Worm (Caenorhabditis elegans): Measurements from ENCODE around the gene eri-12.

Gene eri-12

ce11 chrIV:12198816-12199215, 42.2 kb downstream of the eri-12 start:
- TF ChIP-seq aly-1 (tag; optimal IDR thresholded peaks at IDR 0.05) (no peak), tbx-11 (GFP tag; IDR thresholded peaks at IDR 0.05) (no peak), B0310.2 (tag; optimal IDR thresholded peaks at IDR 0.05) (no peak), hnd-1 (tag; optimal IDR thresholded peaks at IDR 0.05) (no peak), hmbx-1 (tag; optimal IDR thresholded peaks at IDR 0.05) (no peak), tbx-37 (GFP tag; conservative IDR thresholded peaks at IDR 0.05) (no peak), ceh-13 (GFP tag; optimal IDR thresholded peaks at IDR 0.05) (no peak)

- TF ChIP-seq pes-1 (GFP tag; IDR thresholded peaks at IDR 0.05) (no peak), scrt-1 (GFP tag; IDR thresholded peaks at IDR 0.05) (no peak), hnd-1 (tag; optimal IDR thresholded peaks at IDR 0.05) (no peak), hmg-4 (GFP tag; optimal IDR thresholded peaks at IDR 0.05) (no peak), ama-1 (optimal IDR thresholded peaks at IDR 0.05) (no peak), tra-4 (tag; optimal IDR thresholded peaks at IDR 0.05) (no peak)
Observed at ce11 chrIV:12199538-12200158, 43.0 kb downstream of the eri-12 start.

- TF ChIP-seq scrt-1 (GFP tag; IDR thresholded peaks at IDR 0.05), result no peak
- TF ChIP-seq flt-1 (GFP tag; IDR thresholded peaks at IDR 0.05), result no peak
- no peak for TF ChIP-seq hmg-4 (GFP tag; optimal IDR thresholded peaks at IDR 0.05)
- TF ChIP-seq ceh-36 (tag; optimal IDR thresholded peaks at IDR 0.05), result no peak
- no peak for TF ChIP-seq sea-1 (GFP tag; conservative IDR thresholded peaks at IDR 0.05)
- TF ChIP-seq ceh-13 (GFP tag; optimal IDR thresholded peaks at IDR 0.05), result no peak
- TF ChIP-seq tbx-11 (GFP tag; IDR thresholded peaks at IDR 0.05), result no peak
- no peak for TF ChIP-seq B0310.2 (tag; optimal IDR thresholded peaks at IDR 0.05)
Observed at ce11 chrIV:12200812-12201211, 44.2 kb downstream of the eri-12 start.

ce11 chrIV:12202000-12202399, 45.4 kb downstream of the eri-12 start:
- TF ChIP-seq ceh-13 (GFP tag; optimal IDR thresholded peaks at IDR 0.05), result no peak
- TF ChIP-seq sea-1 (GFP tag; conservative IDR thresholded peaks at IDR 0.05), result no peak
- TF ChIP-seq scrt-1 (GFP tag; IDR thresholded peaks at IDR 0.05), result no peak
- no peak for TF ChIP-seq ceh-36 (tag; optimal IDR thresholded peaks at IDR 0.05)
- no peak for TF ChIP-seq tbx-37 (GFP tag; conservative IDR thresholded peaks at IDR 0.05)
- TF ChIP-seq flt-1 (GFP tag; IDR thresholded peaks at IDR 0.05), result no peak
- TF ChIP-seq tra-4 (tag; optimal IDR thresholded peaks at IDR 0.05), result no peak
- TF ChIP-seq ama-1 (optimal IDR thresholded peaks at IDR 0.05), result no peak
- no peak for TF ChIP-seq aly-1 (tag; optimal IDR thresholded peaks at IDR 0.05)
- no peak for TF ChIP-seq B0310.2 (tag; optimal IDR thresholded peaks at IDR 0.05)
- no peak for TF ChIP-seq hnd-1 (tag; optimal IDR thresholded peaks at IDR 0.05)
- no peak for TF ChIP-seq tbx-11 (GFP tag; IDR thresholded peaks at IDR 0.05)
- TF ChIP-seq ets-7 (tag; optimal IDR thresholded peaks at IDR 0.05), result no peak
- TF ChIP-seq F13C5.2 (tag; optimal IDR thresholded peaks at IDR 0.05), result no peak
- no peak for TF ChIP-seq pes-1 (GFP tag; IDR thresholded peaks at IDR 0.05)

ce11 chrIV:12202949-12203348, 46.3 kb downstream of the eri-12 start, which contains the start of gene F35G2.1:
F35G2.1 (plus strand) TSS chrIV:12203249.
- TF ChIP-seq B0310.2 (tag; optimal IDR thresholded peaks at IDR 0.05), result no peak
- no peak for TF ChIP-seq ceh-13 (GFP tag; optimal IDR thresholded peaks at IDR 0.05)
- no peak for TF ChIP-seq hnd-1 (tag; optimal IDR thresholded peaks at IDR 0.05)
- TF ChIP-seq aly-1 (tag; optimal IDR thresholded peaks at IDR 0.05), result no peak

ce11 chrIV:12203968-12204367, 47.3 kb downstream of the eri-12 start:
- TF ChIP-seq ets-7 (tag; optimal IDR thresholded peaks at IDR 0.05) (no peak), hnd-1 (tag; optimal IDR thresholded peaks at IDR 0.05) (no peak), ceh-13 (GFP tag; optimal IDR thresholded peaks at IDR 0.05) (no peak), scrt-1 (GFP tag; IDR thresholded peaks at IDR 0.05) (no peak), ama-1 (optimal IDR thresholded peaks at IDR 0.05) (no peak), tbx-11 (GFP tag; IDR thresholded peaks at IDR 0.05) (no peak), B0310.2 (tag; optimal IDR thresholded peaks at IDR 0.05) (no peak)

ce11 chrIV:12207454-12207853, 50.8 kb downstream of the eri-12 start:
- no peak for TF ChIP-seq pes-1 (GFP tag; IDR thresholded peaks at IDR 0.05)
- TF ChIP-seq aly-1 (tag; optimal IDR thresholded peaks at IDR 0.05), result no peak
- TF ChIP-seq tbx-11 (GFP tag; IDR thresholded peaks at IDR 0.05), result no peak
- TF ChIP-seq B0310.2 (tag; optimal IDR thresholded peaks at IDR 0.05), result no peak
- no peak for TF ChIP-seq ceh-36 (tag; optimal IDR thresholded peaks at IDR 0.05)
- no peak for TF ChIP-seq hmbx-1 (tag; optimal IDR thresholded peaks at IDR 0.05)
- no peak for TF ChIP-seq tra-4 (tag; optimal IDR thresholded peaks at IDR 0.05)
- no peak for TF ChIP-seq tbx-37 (GFP tag; conservative IDR thresholded peaks at IDR 0.05)
- no peak for TF ChIP-seq scrt-1 (GFP tag; IDR thresholded peaks at IDR 0.05)
- no peak for TF ChIP-seq F13C5.2 (tag; optimal IDR thresholded peaks at IDR 0.05)
- TF ChIP-seq hmg-4 (GFP tag; optimal IDR thresholded peaks at IDR 0.05), result no peak
- TF ChIP-seq ceh-13 (GFP tag; optimal IDR thresholded peaks at IDR 0.05), result no peak
- TF ChIP-seq flt-1 (GFP tag; IDR thresholded peaks at IDR 0.05), result no peak
- TF ChIP-seq hnd-1 (tag; optimal IDR thresholded peaks at IDR 0.05), result no peak
- no peak for TF ChIP-seq ama-1 (optimal IDR thresholded peaks at IDR 0.05)

ce11 chrIV:12207873-12208272, 51.2 kb downstream of the eri-12 start:
- TF ChIP-seq scrt-1 (GFP tag; IDR thresholded peaks at IDR 0.05) (no peak), tbx-11 (GFP tag; IDR thresholded peaks at IDR 0.05) (no peak), hmg-4 (GFP tag; optimal IDR thresholded peaks at IDR 0.05) (no peak), ama-1 (optimal IDR thresholded peaks at IDR 0.05) (no peak), flt-1 (GFP tag; IDR thresholded peaks at IDR 0.05) (no peak), ceh-13 (GFP tag; optimal IDR thresholded peaks at IDR 0.05) (no peak), ceh-36 (tag; optimal IDR thresholded peaks at IDR 0.05) (no peak), hnd-1 (tag; optimal IDR thresholded peaks at IDR 0.05) (no peak), hmbx-1 (tag; optimal IDR thresholded peaks at IDR 0.05) (no peak), ets-7 (tag; optimal IDR thresholded peaks at IDR 0.05) (no peak), pes-1 (GFP tag; IDR thresholded peaks at IDR 0.05) (no peak), F13C5.2 (tag; optimal IDR thresholded peaks at IDR 0.05) (no peak), tbx-37 (GFP tag; conservative IDR thresholded peaks at IDR 0.05) (no peak)
